Fruit fly (Drosophila melanogaster) whole organism, embryonic: ENCODE results near the gene CG11898.

Experiments
- Antp ChIP-seq: fragments of 200-800 bp; sonication (Bioruptor generic); optimal IDR thresholded peaks from 3 replicates; lab custom pipeline; 2016; ENCODE audit warnings: missing biosample characterization, missing genetic modification characterization
- Atf3 ChIP-seq: fragments of 200-800 bp; sonication (Bioruptor generic); optimal IDR thresholded peaks from 3 replicates; lab custom pipeline; 2016; ENCODE audit warnings: missing biosample characterization, missing genetic modification characterization
- B-H1 ChIP-seq: fragments of 200-800 bp; sonication (Bioruptor generic); IDR thresholded peaks from 3 replicates; pipeline ENCODE4 v1.3.6; 2022; ENCODE audit warnings: missing biosample characterization, missing genetic modification characterization
- Bteb2 ChIP-seq: fragments of 200-800 bp; sonication (Bioruptor generic); optimal IDR thresholded peaks from 2 replicates; lab custom pipeline; 2016; ENCODE audit warnings: missing biosample characterization, missing genetic modification characterization
- CG10209 ChIP-seq: fragments of 200-800 bp; sonication (Bioruptor generic); optimal IDR thresholded peaks from 3 replicates; lab custom pipeline; 2017; ENCODE audit warnings: missing biosample characterization, mild to moderate bottlenecking, missing genetic modification characterization, missing genetic modification reagents
- CG12104 ChIP-seq: fragments of 200-800 bp; sonication (Bioruptor generic); optimal IDR thresholded peaks from 3 replicates; lab custom pipeline; 2016; ENCODE audit warnings: missing biosample characterization, missing genetic modification characterization
- CG12391 ChIP-seq: fragments of 200-800 bp; sonication (Bioruptor generic); optimal IDR thresholded peaks from 3 replicates; lab custom pipeline; 2018; ENCODE audit warnings: missing biosample characterization, mild to moderate bottlenecking, missing genetic modification characterization, moderate library complexity
- CG12659 ChIP-seq: fragments of 200-800 bp; sonication (Bioruptor generic); optimal IDR thresholded peaks from 3 replicates; lab custom pipeline; 2017; ENCODE audit warnings: mild to moderate bottlenecking, missing biosample characterization, missing genetic modification reagents, missing genetic modification characterization
- CG12769 ChIP-seq: fragments of 200-800 bp; sonication (Bioruptor generic); optimal IDR thresholded peaks from 2 replicates; lab custom pipeline; 2019; ENCODE audit warnings: missing biosample characterization, mild to moderate bottlenecking, missing genetic modification characterization, moderate library complexity
- CG13624 ChIP-seq: fragments of 200-800 bp; sonication (Bioruptor generic); optimal IDR thresholded peaks from 2 replicates; lab custom pipeline; 2016; ENCODE audit warnings: missing biosample characterization, missing genetic modification characterization
- CG14667 ChIP-seq: fragments of 200-800 bp; sonication (Bioruptor generic); IDR thresholded peaks from 2 replicates; pipeline ENCODE4 v1.3.6; 2022; ENCODE audit warnings: missing biosample characterization, missing genetic modification characterization
- CG1529 ChIP-seq: fragments of 200-800 bp; sonication (Bioruptor generic); optimal IDR thresholded peaks from 3 replicates; lab custom pipeline; 2018; ENCODE audit warnings: missing biosample characterization, missing genetic modification characterization
- CG16779 ChIP-seq: fragments of 200-800 bp; sonication (Bioruptor generic); IDR thresholded peaks from 2 replicates; pipeline ENCODE4 v1.3.6; 2022; ENCODE audit warnings: missing biosample characterization, missing genetic modification characterization
- CG17612 ChIP-seq: fragments of 200-800 bp; sonication (Bioruptor generic); IDR thresholded peaks from 2 replicates; pipeline ENCODE4 v1.3.6; 2022; ENCODE audit warnings: missing biosample characterization, missing genetic modification characterization
- CG17829 ChIP-seq: fragments of 200-800 bp; optimal IDR thresholded peaks from 2 replicates; lab custom pipeline; 2019; ENCODE audit warnings: missing biosample characterization, mild to moderate bottlenecking, missing genetic modification characterization, moderate library complexity
- CG18011 ChIP-seq: fragments of 200-800 bp; sonication (Bioruptor generic); optimal IDR thresholded peaks from 2 replicates; lab custom pipeline; 2017; ENCODE audit warnings: missing biosample characterization, missing genetic modification characterization, mild to moderate bottlenecking, moderate library complexity, missing genotype
- CG18476 ChIP-seq: fragments of 200-800 bp; sonication (Bioruptor generic); optimal IDR thresholded peaks from 2 replicates; lab custom pipeline; 2016; ENCODE audit warnings: missing biosample characterization, mild to moderate bottlenecking, missing genetic modification characterization
- CG2120 ChIP-seq: fragments of 200-800 bp; sonication (Bioruptor generic); optimal IDR thresholded peaks from 3 replicates; lab custom pipeline; 2016; ENCODE audit warnings: missing biosample characterization, missing genetic modification characterization
- CG30431 ChIP-seq: fragments of 200-800 bp; sonication (Bioruptor generic); optimal IDR thresholded peaks from 2 replicates; lab custom pipeline; 2017; ENCODE audit warnings: missing biosample characterization, missing genetic modification characterization
- CG4820 ChIP-seq: fragments of 200-800 bp; sonication (Bioruptor generic); optimal IDR thresholded peaks from 3 replicates; lab custom pipeline; 2016; ENCODE audit warnings: missing biosample characterization, missing genetic modification characterization
- CG6254 ChIP-seq: fragments of 200-800 bp; sonication (Bioruptor generic); optimal IDR thresholded peaks from 3 replicates; lab custom pipeline; 2017; ENCODE audit warnings: mild to moderate bottlenecking, missing biosample characterization, missing genetic modification reagents, missing genetic modification characterization
- CG6791 ChIP-seq: fragments of 200-800 bp; sonication (Bioruptor generic); IDR thresholded peaks from 3 replicates; pipeline ENCODE4 v1.3.6; 2022; ENCODE audit warnings: missing biosample characterization, missing genetic modification characterization; ENCODE audit not compliant: partially characterized antibody
- CG7556 ChIP-seq: fragments of 200-800 bp; sonication (Bioruptor generic); optimal IDR thresholded peaks from 2 replicates; lab custom pipeline; 2017; ENCODE audit warnings: missing biosample characterization, mild to moderate bottlenecking, missing genetic modification characterization
- CG7745 ChIP-seq: fragments of 200-800 bp; sonication (Bioruptor generic); optimal IDR thresholded peaks from 2 replicates; lab custom pipeline; 2018; ENCODE audit warnings: missing biosample characterization, mild to moderate bottlenecking, missing genetic modification characterization, moderate library complexity
- CG7928 ChIP-seq: fragments of 200-800 bp; sonication (Bioruptor generic); optimal IDR thresholded peaks from 2 replicates; lab custom pipeline; 2017; ENCODE audit warnings: missing biosample characterization, mild to moderate bottlenecking, missing genetic modification characterization
- CG9727 ChIP-seq: fragments of 200-800 bp; sonication (Bioruptor generic); optimal IDR thresholded peaks from 3 replicates; lab custom pipeline; 2017; ENCODE audit warnings: missing biosample characterization, mild to moderate bottlenecking, missing genetic modification characterization
- CG9932 ChIP-seq: fragments of 200-800 bp; sonication (Bioruptor generic); IDR thresholded peaks from 2 replicates; pipeline ENCODE4 v1.3.6; 2022; ENCODE audit warnings: missing biosample characterization, missing genetic modification characterization
- Dp ChIP-seq: fragments of 200-800 bp; sonication (Bioruptor generic); optimal IDR thresholded peaks from 2 replicates; lab custom pipeline; 2018; ENCODE audit warnings: missing biosample characterization, mild to moderate bottlenecking, missing genetic modification characterization, moderate library complexity
- Drgx ChIP-seq: fragments of 200-800 bp; sonication (Bioruptor generic); IDR thresholded peaks from 2 replicates; pipeline ENCODE4 v1.3.6; 2022; ENCODE audit warnings: missing biosample characterization, missing genetic modification characterization
- Fer3 ChIP-seq: fragments of 200-800 bp; sonication (Bioruptor generic); optimal IDR thresholded peaks from 2 replicates; lab custom pipeline; 2018; ENCODE audit warnings: missing biosample characterization, mild to moderate bottlenecking, missing genetic modification characterization, moderate library complexity
- Hr3 ChIP-seq: fragments of 200-800 bp; sonication (Bioruptor generic); optimal IDR thresholded peaks from 3 replicates; lab custom pipeline; 2016; ENCODE audit warnings: missing biosample characterization, missing genetic modification characterization
- NFAT ChIP-seq: fragments of 200-800 bp; sonication (Bioruptor generic); IDR thresholded peaks from 2 replicates; pipeline ENCODE4 v1.3.6; 2022; ENCODE audit warnings: missing biosample characterization, missing genetic modification characterization
- Optix ChIP-seq: fragments of 200-800 bp; sonication (Bioruptor generic); IDR thresholded peaks from 3 replicates; pipeline ENCODE4 v1.3.6; 2022; ENCODE audit warnings: missing biosample characterization, missing genetic modification characterization
- Side ChIP-seq: fragments of 200-800 bp; sonication (Bioruptor generic); optimal IDR thresholded peaks from 2 replicates; lab custom pipeline; 2016; ENCODE audit warnings: missing biosample characterization, missing genetic modification characterization
- Sox100B ChIP-seq: fragments of 200-800 bp; sonication (Bioruptor generic); optimal IDR thresholded peaks from 3 replicates; lab custom pipeline; 2018; ENCODE audit warnings: missing biosample characterization, mild to moderate bottlenecking, missing genetic modification characterization
- Ssrp ChIP-seq: fragments of 200-800 bp; sonication (Bioruptor generic); optimal IDR thresholded peaks from 2 replicates; lab custom pipeline; 2018; ENCODE audit warnings: missing biosample characterization, mild to moderate bottlenecking, missing genetic modification characterization, moderate library complexity
- Usf ChIP-seq: fragments of 200-800 bp; sonication (Bioruptor generic); optimal IDR thresholded peaks from 2 replicates; lab custom pipeline; 2017; ENCODE audit warnings: missing genotype, missing biosample characterization, missing genetic modification characterization
- eve ChIP-seq, 2 experiments: fragments of >200 bp; optimal IDR thresholded peaks; 2 replicates each; lab custom pipeline; 2017; ENCODE audit warnings: missing biosample characterization in 2 of 2, missing genetic modification characterization in 2 of 2
- fd64A ChIP-seq: fragments of 200-800 bp; sonication (Bioruptor generic); optimal IDR thresholded peaks from 3 replicates; lab custom pipeline; 2018; ENCODE audit warnings: missing biosample characterization, mild to moderate bottlenecking, missing genetic modification characterization
- kay ChIP-seq: fragments of 200-800 bp; sonication (Bioruptor generic); optimal IDR thresholded peaks from 2 replicates; lab custom pipeline; 2016; ENCODE audit warnings: missing biosample characterization, missing genetic modification characterization
- knrl ChIP-seq: fragments of 200-800 bp; sonication (Bioruptor generic); IDR thresholded peaks from 3 replicates; pipeline ENCODE4 v1.3.6; 2022; ENCODE audit warnings: missing biosample characterization, missing genetic modification characterization; ENCODE audit not compliant: partially characterized antibody
- p53 ChIP-seq: fragments of 200-800 bp; sonication (Bioruptor generic); optimal IDR thresholded peaks from 2 replicates; lab custom pipeline; 2016; ENCODE audit warnings: missing biosample characterization, missing genetic modification characterization
- prd ChIP-seq, 3 experiments: fragments of >200 bp in 2 of 3; fragments of 200-800 bp in 1 of 3; sonication (Bioruptor generic) in 1 of 3; optimal IDR thresholded peaks in 2 of 3; IDR thresholded peaks in 1 of 3; 2 replicates in 2 of 3; 3 replicates in 1 of 3; pipeline versions ENCODE4 v1.3.6 to Lab custom; 2017 to 2022; ENCODE audit warnings: missing biosample characterization in 1 of 3, missing genetic modification characterization in 1 of 3
- ro ChIP-seq: fragments of 200-800 bp; sonication (Bioruptor generic); IDR thresholded peaks from 2 replicates; pipeline ENCODE4 v1.3.6; 2022; ENCODE audit warnings: missing biosample characterization, missing genetic modification characterization
- sima ChIP-seq: fragments of 200-800 bp; sonication (Bioruptor generic); optimal IDR thresholded peaks from 2 replicates; lab custom pipeline; 2016; ENCODE audit warnings: missing biosample characterization, missing genetic modification characterization
- sisA ChIP-seq: fragments of 200-800 bp; sonication (Bioruptor generic); IDR thresholded peaks from 2 replicates; pipeline ENCODE4 v1.3.6; 2022; ENCODE audit warnings: missing biosample characterization, missing genetic modification characterization
- stwl ChIP-seq: fragments of 200-800 bp; sonication (Bioruptor generic); optimal IDR thresholded peaks from 3 replicates; lab custom pipeline; 2018; ENCODE audit warnings: missing biosample characterization, mild to moderate bottlenecking, missing genetic modification characterization, moderate library complexity
- tna ChIP-seq: fragments of 200-800 bp; sonication (Bioruptor generic); IDR thresholded peaks from 2 replicates; pipeline ENCODE4 v1.3.6; 2022; ENCODE audit warnings: missing biosample characterization, missing genetic modification characterization; ENCODE audit not compliant: partially characterized antibody

CG11898 gene

DNA sequence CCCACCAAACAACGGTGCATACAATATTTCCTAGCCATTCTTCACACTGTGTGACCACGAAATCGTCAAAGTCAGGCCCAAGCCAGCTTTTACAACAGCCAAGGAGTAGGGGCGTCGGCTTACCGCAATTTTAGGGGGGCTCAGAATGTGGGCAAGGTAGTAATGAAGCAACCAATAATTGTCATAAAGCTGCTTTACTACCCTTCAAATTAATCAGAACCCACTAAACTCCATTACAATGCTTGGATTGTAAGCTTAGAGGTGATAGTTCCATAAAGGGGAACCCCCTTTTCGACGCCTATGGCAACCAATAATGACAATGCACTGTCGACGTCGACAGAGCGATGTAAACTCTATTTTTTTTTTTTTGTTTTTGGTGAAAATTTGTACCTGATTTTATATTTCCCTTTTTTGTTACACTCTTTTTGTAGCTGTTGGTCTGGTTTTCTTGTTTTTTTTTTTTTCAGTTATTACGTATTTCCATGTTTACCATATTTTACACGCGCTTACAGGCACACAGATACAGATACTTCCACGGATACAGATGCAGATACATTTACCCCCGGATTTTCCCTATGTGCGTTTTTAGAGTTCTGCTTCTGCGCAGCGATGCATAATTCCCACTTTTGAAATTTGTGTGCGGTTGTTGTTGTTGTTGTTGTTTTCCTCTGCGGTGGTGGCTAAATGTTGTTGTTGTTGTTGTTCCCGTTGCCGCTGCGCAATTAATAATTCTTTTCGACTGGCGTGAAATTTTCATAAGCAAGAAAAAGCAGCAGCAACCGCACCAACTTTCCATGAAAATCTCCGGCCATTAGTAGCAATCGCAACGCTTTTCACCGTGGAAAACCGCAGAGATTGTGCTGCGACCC, 39.4 kb downstream of the CG11898 start (continued):
- TF ChIP-seq kay: peak; percentile 52
- no peak for TF ChIP-seq CG7928
- no peak for TF ChIP-seq knrl (GFP tag; lab: Robert Waterston, UW)
- TF ChIP-seq Dp (GFP tag; lab: Kevin White, UChicago): no peak
- TF ChIP-seq Antp (GFP tag; lab: Kevin White, UChicago): peak; percentile 79
- TF ChIP-seq Atf3 (GFP tag; lab: Kevin White, UChicago): peak; percentile 59
- peak; percentile 15 for TF ChIP-seq CG2120 (GFP tag; lab: Kevin White, UChicago)
- peak; percentile 78 for TF ChIP-seq Sox100B (GFP tag; lab: Kevin White, UChicago)
- peak; percentile 68 for TF ChIP-seq CG10209 (GFP tag; lab: Kevin White, UChicago)
- peak; percentile 62 for TF ChIP-seq CG9727 (GFP tag; lab: Kevin White, UChicago)
- peak; percentile 39 for TF ChIP-seq Usf (GFP tag; lab: Kevin White, UChicago)
- peak; percentile 60 for TF ChIP-seq CG18476
- TF ChIP-seq Hr3 (GFP tag; lab: Kevin White, UChicago): peak; percentile 56
- TF ChIP-seq CG18011 (GFP tag; lab: Kevin White, UChicago): no peak
- TF ChIP-seq CG6254: peak; percentile 63
- no peak for TF ChIP-seq sima (GFP tag; lab: Kevin White, UChicago)
- peak; percentile 54 for TF ChIP-seq CG14667 (GFP tag; lab: Robert Waterston, UW)
- TF ChIP-seq stwl (tag; lab: Kevin White, UChicago): no peak
- TF ChIP-seq Drgx (GFP tag; lab: Robert Waterston, UW): peak; percentile 62
- TF ChIP-seq fd64A (GFP tag; lab: Kevin White, UChicago): peak; percentile 79
- TF ChIP-seq NFAT (GFP tag; lab: Robert Waterston, UW): no peak
- peak; percentile 77 for TF ChIP-seq CG12391
- TF ChIP-seq CG12104 (GFP tag; lab: Kevin White, UChicago): peak; percentile 46
- peak; percentile 72 for TF ChIP-seq CG7556
- TF ChIP-seq CG30431 (GFP tag; lab: Kevin White, UChicago): peak; percentile 68
- TF ChIP-seq CG13624: peak; percentile 19
- no peak for TF ChIP-seq CG9932
- TF ChIP-seq sisA: peak; percentile 83
- peak in 1 of 2 experiments; percentile 94 for TF ChIP-seq eve (GFP tag; optimal IDR thresholded peaks at IDR 0.05; lab: Kevin White, UChicago)
- TF ChIP-seq prd (optimal IDR thresholded peaks at IDR 0.05; lab: Kevin White, UChicago): no peak
- peak; percentile 88 for TF ChIP-seq prd (GFP tag; IDR thresholded peaks at IDR 0.05; lab: Robert Waterston, UW)
- TF ChIP-seq CG12769 (tag; lab: Kevin White, UChicago): peak; percentile 71
- peak; percentile 52 for TF ChIP-seq Bteb2
- TF ChIP-seq Fer3 (tag; lab: Kevin White, UChicago): peak; percentile 46
- peak; percentile 83 for TF ChIP-seq CG4820 (GFP tag; lab: Kevin White, UChicago)
- peak; percentile 23; the same call in 1 of the 2 replicates for TF ChIP-seq CG17612 (GFP tag; lab: Robert Waterston, UW)
- peak; percentile 83 for TF ChIP-seq CG17829
- TF ChIP-seq tna (GFP tag; lab: Robert Waterston, UW): no peak
- TF ChIP-seq CG1529 (GFP tag; lab: Kevin White, UChicago): peak; percentile 80
- TF ChIP-seq CG12659: peak; percentile 63
- no peak for TF ChIP-seq CG7745 (tag; lab: Kevin White, UChicago)
- no peak for TF ChIP-seq p53 (GFP tag; lab: Kevin White, UChicago)
- TF ChIP-seq CG16779 (GFP tag; lab: Robert Waterston, UW): 0 out of 2 replicates have a peak, but pooled peaks have one; percentile 46
- TF ChIP-seq Side (GFP tag; lab: Kevin White, UChicago): peak; percentile 71
- TF ChIP-seq Optix: peak; percentile 82
- no peak for TF ChIP-seq CG6791
- TF ChIP-seq Ssrp (tag; lab: Kevin White, UChicago): peak; percentile 84
- TF ChIP-seq B-H1 (GFP tag; lab: Robert Waterston, UW): peak; percentile 66
- peak; percentile 59 for TF ChIP-seq ro (GFP tag; lab: Robert Waterston, UW)
